Worm (Caenorhabditis elegans): ENCODE measurements around the gene F54F11.1.

DNA sequence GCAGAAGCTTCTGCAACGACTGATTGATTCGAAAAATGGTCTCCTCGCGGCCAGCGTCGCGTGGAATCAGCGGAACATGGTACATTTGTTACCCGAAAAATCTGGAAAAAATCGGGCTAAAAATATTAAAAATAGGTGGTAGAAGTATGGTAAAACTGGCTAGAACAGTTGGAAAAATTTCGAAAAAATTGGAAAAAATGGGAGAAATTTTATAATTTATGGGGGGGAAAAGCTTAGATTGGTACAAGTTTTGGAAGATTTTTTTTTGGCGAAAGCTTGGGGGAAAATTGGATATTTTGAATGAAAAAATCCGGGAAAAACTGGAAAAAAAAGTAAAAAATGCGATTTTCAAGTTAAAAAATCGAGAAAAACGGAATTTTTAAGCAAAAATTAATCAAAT is 43.8 kb downstream of the F54F11.1 start, which contains the start of gene ddl-2:
- TF ChIP-seq egl-27 (tag; optimal IDR thresholded peaks at IDR 0.05) = no peak
- no peak for TF ChIP-seq ces-1 (GFP tag; optimal IDR thresholded peaks at IDR 0.05)
- no peak for TF ChIP-seq snpc-4 (tag; optimal IDR thresholded peaks at IDR 0.05)
- TF ChIP-seq nhr-11 (tag; optimal IDR thresholded peaks at IDR 0.05) = no peak
- no peak for TF ChIP-seq aha-1 (tag; optimal IDR thresholded peaks at IDR 0.05)
- TF ChIP-seq unc-62 (GFP tag; optimal IDR thresholded peaks at IDR 0.05) = no peak
- TF ChIP-seq mdl-1 (tag; optimal IDR thresholded peaks at IDR 0.05) = no peak
